Fruit fly (Drosophila melanogaster): ENCODE data around the gene NijA.

Gene NijA

DNA sequence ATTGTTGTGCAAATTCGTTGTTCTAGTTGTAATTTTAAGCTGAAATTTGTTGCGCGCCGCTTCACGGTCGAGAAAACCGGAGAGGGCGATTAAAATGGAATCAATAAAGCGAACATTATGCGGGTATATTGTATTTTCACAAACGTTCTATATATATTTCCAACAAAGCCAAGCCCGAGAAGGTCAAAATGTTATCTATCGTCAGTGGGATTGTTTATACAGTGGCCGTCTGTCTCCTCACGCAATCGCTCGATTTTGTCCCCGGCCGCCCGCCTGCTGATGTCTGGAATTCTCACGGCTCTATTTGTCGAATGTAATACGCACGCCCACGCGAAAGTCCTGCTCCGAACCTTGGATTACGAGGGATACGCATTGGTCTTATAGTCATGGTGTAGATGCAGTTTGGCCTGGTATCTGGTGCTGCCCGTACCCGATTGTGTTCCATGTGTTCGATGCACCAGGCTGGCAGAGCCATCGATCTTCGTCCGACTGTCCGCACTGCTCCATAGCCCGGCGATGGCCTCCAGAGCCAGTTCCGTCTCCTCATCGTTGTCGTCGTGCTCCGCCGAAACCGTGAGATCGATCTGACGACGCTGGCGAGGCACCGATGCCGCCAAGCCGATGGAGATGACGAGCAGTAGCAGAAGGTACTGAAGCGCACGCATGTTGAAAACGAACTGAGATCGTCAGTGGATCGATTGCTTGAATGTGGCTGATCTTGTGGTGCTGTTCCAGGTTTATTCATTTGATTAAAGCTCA, 4.0 kb downstream of the NijA start, which contains the start of gene CG33493:
TSS of gene CG33493 (minus strand) at position 709 of the 759 bp plus-strand sequence.
- TF ChIP-seq Hr96 (GFP tag; optimal IDR thresholded peaks at IDR 0.05), result no peak
- peak; percentile 10 for TF ChIP-seq cic (GFP tag; optimal IDR thresholded peaks at IDR 0.05)
- TF ChIP-seq tj (GFP tag; optimal IDR thresholded peaks at IDR 0.05), result no peak
- peak; percentile 10 for TF ChIP-seq Mnt (GFP tag; optimal IDR thresholded peaks at IDR 0.05)
- TF ChIP-seq CG14711 (tag; optimal IDR thresholded peaks at IDR 0.05), result no peak
- TF ChIP-seq ovo (GFP tag; optimal IDR thresholded peaks at IDR 0.05), result no peak
- no peak for TF ChIP-seq CG1620 (GFP tag; optimal IDR thresholded peaks at IDR 0.05)
- no peak for TF ChIP-seq CG7101 (tag; optimal IDR thresholded peaks at IDR 0.05)
- TF ChIP-seq CG12768 (GFP tag; optimal IDR thresholded peaks at IDR 0.05), result no peak
- no peak for TF ChIP-seq CG11617 (GFP tag; optimal IDR thresholded peaks at IDR 0.05)
- TF ChIP-seq CG7045 (GFP tag; optimal IDR thresholded peaks at IDR 0.05), result no peak
- no peak for TF ChIP-seq cnc (optimal IDR thresholded peaks at IDR 0.05)

DNA sequence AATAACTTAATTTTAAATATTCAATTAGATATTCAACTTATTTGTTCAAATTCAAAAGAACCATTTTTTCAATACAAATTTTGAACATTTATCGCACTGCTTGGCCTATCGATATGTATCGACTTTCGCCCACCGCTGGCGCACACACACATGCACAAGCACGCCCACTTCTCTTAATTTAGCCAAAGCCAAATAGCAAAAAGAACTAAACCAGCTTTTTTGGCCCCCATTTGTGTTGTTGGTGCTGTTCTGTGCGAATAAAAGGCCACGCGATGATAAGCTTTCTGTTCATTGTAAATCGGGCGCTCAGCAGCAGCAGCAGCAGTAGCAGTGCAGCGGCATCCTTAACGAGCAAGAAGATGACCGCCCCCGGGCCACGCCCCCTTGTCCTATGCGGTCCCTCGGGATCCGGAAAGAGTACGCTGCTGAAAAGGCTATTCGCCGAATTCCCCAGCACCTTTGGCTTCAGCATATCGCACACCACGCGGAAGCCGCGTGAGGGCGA, 5.7 kb downstream of the NijA start, which contains the start of gene CG11811:
TSS of gene CG11811 (plus strand) at position 121 of the 505 bp plus-strand sequence.
- TF ChIP-seq Mnt (GFP tag; optimal IDR thresholded peaks at IDR 0.05), result peak; percentile 33
- TF ChIP-seq cic (GFP tag; optimal IDR thresholded peaks at IDR 0.05), result peak; percentile 33
- TF ChIP-seq CG7045 (GFP tag; optimal IDR thresholded peaks at IDR 0.05), result no peak
- peak; percentile 26 for TF ChIP-seq bab1 (GFP tag; optimal IDR thresholded peaks at IDR 0.05)

DNA sequence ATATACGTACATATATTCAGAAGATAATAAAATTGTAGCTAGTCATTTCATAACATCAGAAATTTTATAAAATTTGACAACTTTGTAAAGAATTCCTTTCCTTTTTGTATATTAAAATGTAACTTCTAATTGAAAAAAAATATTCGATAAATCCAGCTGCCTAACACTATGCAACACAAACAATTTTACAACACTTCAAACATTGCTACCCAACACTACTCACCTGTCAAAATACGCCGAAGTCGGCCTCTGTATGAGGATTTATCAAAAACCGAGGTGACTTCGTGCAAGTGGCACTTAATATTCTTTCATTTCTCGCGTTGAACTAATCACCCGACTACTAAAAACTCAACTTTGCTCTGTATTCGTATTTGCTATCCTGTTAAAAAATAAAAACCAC, 10.1 kb downstream of the NijA start:
- TF ChIP-seq CG14711 (tag; optimal IDR thresholded peaks at IDR 0.05) (no peak), Clk (GFP tag; optimal IDR thresholded peaks at IDR 0.05) (no peak)

DNA sequence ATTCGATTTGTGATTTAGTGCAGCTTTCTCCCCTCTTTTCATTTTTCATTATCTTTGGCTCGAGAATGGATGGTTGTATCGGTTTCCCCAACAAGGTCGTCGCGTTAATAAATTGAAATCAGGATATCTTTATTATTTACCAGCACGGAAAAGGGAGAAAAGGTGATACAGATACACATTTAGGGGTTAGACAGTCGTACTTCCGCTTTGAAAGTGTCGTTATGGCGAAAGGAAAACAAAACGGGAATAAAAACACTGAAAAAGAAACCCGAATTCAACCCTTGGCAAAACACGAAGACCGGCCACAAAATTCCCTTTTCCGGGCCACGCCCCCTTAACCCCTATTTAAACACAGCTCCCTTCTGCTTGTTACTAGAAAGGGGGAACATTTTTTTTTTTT, 12.2 kb downstream of the NijA start:
- no peak for TF ChIP-seq cic (GFP tag; optimal IDR thresholded peaks at IDR 0.05)
- no peak for TF ChIP-seq CG5204 (GFP tag; optimal IDR thresholded peaks at IDR 0.05)
- TF ChIP-seq CG7045 (GFP tag; optimal IDR thresholded peaks at IDR 0.05), result no peak
- no peak for TF ChIP-seq ovo (GFP tag; optimal IDR thresholded peaks at IDR 0.05)
- no peak for TF ChIP-seq pad (GFP tag; optimal IDR thresholded peaks at IDR 0.05)
- no peak for TF ChIP-seq bab1 (GFP tag; optimal IDR thresholded peaks at IDR 0.05)
- TF ChIP-seq CG33017 (tag; optimal IDR thresholded peaks at IDR 0.05), result no peak
- no peak for TF ChIP-seq Crg-1 (GFP tag; optimal IDR thresholded peaks at IDR 0.05)

DNA sequence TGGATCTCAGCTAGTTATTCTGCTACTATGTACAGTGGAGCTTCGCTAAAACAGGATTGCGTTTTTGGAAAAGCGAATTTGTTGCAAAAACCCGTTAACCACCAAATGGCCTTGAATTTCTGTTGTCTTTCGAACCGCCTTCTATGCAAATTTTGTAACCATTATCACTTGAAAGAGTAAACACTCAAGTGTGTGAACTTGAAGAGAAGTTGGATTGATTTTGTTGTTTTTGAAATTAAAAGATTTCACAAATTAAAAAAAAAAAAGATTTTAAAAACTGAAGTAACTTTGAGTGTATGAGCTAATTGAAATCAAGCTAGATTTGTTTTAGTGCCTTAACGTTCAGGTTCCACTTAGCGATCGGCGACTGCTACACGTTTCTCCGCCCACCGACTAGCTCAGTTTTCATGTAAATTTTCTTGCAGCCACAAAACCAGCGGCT, 12.8 kb downstream of the NijA start:
- TF ChIP-seq CG14711 (tag; optimal IDR thresholded peaks at IDR 0.05) (no peak), CG5204 (GFP tag; optimal IDR thresholded peaks at IDR 0.05) (no peak), CG33017 (tag; optimal IDR thresholded peaks at IDR 0.05) (peak; percentile 51), kay (GFP tag; ENCODE audit: borderline replicate concordance) (no peak), Clk (GFP tag; optimal IDR thresholded peaks at IDR 0.05) (peak; percentile 2), CG11617 (GFP tag; optimal IDR thresholded peaks at IDR 0.05) (peak; percentile 58), tj (GFP tag; optimal IDR thresholded peaks at IDR 0.05) (peak; percentile 4), CG7045 (GFP tag; optimal IDR thresholded peaks at IDR 0.05) (peak; percentile 52), cic (GFP tag; optimal IDR thresholded peaks at IDR 0.05) (peak; percentile 7), CG12768 (GFP tag; optimal IDR thresholded peaks at IDR 0.05) (peak; percentile 65), Crg-1 (GFP tag; optimal IDR thresholded peaks at IDR 0.05) (peak; percentile 8), CG7101 (tag; optimal IDR thresholded peaks at IDR 0.05) (peak; percentile 46), pad (GFP tag; optimal IDR thresholded peaks at IDR 0.05) (peak; percentile 35), CG1620 (GFP tag; optimal IDR thresholded peaks at IDR 0.05) (no peak), bab1 (GFP tag; optimal IDR thresholded peaks at IDR 0.05) (peak; percentile 61)

DNA sequence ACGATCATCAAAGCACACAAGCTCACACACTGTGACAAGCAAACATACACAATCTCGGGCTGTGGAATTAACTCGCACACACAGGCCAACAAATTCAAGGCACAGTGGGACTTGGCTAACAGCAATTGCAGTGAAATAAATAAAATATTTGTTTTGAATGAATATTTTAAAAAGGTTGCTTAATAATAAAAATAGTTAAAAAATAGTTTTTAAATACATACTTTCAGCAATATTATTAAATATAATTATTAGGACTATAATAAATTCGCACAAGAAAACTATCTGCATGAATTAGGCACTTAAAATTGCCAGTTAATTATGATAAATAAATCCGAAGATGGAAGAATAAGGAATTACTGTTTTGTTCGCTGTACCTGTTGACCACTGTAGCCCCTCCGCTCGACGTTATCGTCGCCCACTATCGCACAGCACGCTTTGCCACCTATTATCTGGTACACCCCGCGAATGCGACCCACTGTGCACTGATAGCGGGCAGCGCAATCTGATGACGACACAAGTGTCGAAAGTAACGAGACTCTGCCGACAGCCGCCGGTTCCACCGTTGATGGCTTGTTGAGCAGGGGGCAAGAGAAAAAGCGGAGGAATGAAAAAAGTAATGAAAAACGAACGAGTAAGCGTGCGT, 13.8 kb downstream of the NijA start:
- TF ChIP-seq toe (GFP tag; optimal IDR thresholded peaks at IDR 0.05) (peak; percentile 81), ovo (GFP tag; optimal IDR thresholded peaks at IDR 0.05) (peak; percentile 69), tj (GFP tag; optimal IDR thresholded peaks at IDR 0.05) (peak; percentile 87), CG7101 (tag; optimal IDR thresholded peaks at IDR 0.05) (peak; percentile 97), bab1 (GFP tag; optimal IDR thresholded peaks at IDR 0.05) (peak; percentile 90), Clk (GFP tag; optimal IDR thresholded peaks at IDR 0.05) (peak; percentile 97), CG12768 (GFP tag; optimal IDR thresholded peaks at IDR 0.05) (peak; percentile 99), CG1620 (GFP tag; optimal IDR thresholded peaks at IDR 0.05) (peak; percentile 78), Hr96 (GFP tag; optimal IDR thresholded peaks at IDR 0.05) (peak; percentile 85), Crg-1 (GFP tag; optimal IDR thresholded peaks at IDR 0.05) (peak; percentile 95), pad (GFP tag; optimal IDR thresholded peaks at IDR 0.05) (peak; percentile 93), cic (GFP tag; optimal IDR thresholded peaks at IDR 0.05) (peak; percentile 95), CG33017 (tag; optimal IDR thresholded peaks at IDR 0.05) (peak; percentile 97), CG7045 (GFP tag; optimal IDR thresholded peaks at IDR 0.05) (peak; percentile 98), CG5204 (GFP tag; optimal IDR thresholded peaks at IDR 0.05) (no peak), kay (GFP tag; ENCODE audit: borderline replicate concordance) (peak; percentile 78), CG11617 (GFP tag; optimal IDR thresholded peaks at IDR 0.05) (peak; percentile 99), cnc (optimal IDR thresholded peaks at IDR 0.05) (no peak), CG14711 (tag; optimal IDR thresholded peaks at IDR 0.05) (peak; percentile 92), Mnt (GFP tag; optimal IDR thresholded peaks at IDR 0.05) (peak; percentile 90)
